Worm (Caenorhabditis elegans) whole organism, dauer: Measurements from ENCODE around the gene W06H8.6.

Experiments
- unc-62 ChIP-seq: sonication (generic microtip); optimal IDR thresholded peaks from 2 replicates; lab custom pipeline; 2017; ENCODE audit warnings: missing biosample characterization, missing genetic modification reagents, missing genetic modification characterization

Gene W06H8.6

DNA sequence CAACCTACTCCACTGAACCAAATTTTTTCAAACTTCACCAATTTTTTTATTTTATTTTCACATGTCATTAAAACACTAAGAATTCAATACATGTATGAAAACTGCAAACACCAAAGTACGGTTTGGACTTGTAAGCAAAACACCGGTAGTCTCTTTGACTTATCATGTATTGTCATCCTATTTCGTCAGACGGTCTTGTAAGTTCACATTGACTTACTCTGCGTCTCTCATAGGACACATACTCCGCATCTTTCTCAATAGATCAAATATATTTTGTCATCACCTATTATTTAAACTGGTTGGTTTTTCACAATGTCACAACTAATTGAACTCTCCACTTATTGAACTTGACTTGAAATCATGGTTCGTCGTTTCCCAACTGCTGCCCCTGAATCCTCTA lies 20.3 kb downstream of the W06H8.6 start, which contains the start of gene W06H8.2:
Gene W06H8.2 (plus strand): TSS at position 258 of the 400 bp plus-strand sequence.
- TF ChIP-seq unc-62 (GFP tag; lab: Kevin White, UChicago) = no peak

DNA sequence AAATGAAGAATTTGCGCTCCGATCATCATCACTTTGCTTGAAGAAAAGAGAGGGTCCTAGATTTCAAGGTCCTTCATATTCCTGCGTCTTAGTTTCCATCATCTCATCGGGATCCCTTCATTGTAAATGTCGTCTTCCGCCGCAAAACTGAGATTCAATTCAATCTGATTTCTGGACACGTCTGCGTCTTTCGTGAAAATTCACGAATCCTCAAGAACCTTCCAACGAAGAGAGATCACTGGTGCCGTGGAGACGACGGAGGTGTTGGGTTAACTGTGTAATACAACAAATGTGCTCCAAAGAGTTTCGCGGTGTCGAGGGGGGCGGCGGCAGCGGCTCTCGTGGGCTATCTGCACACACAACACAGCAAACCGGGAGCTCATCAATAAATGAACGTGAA lies 22.8 kb downstream of the W06H8.6 start:
- no peak for TF ChIP-seq unc-62 (GFP tag; lab: Kevin White, UChicago)

DNA sequence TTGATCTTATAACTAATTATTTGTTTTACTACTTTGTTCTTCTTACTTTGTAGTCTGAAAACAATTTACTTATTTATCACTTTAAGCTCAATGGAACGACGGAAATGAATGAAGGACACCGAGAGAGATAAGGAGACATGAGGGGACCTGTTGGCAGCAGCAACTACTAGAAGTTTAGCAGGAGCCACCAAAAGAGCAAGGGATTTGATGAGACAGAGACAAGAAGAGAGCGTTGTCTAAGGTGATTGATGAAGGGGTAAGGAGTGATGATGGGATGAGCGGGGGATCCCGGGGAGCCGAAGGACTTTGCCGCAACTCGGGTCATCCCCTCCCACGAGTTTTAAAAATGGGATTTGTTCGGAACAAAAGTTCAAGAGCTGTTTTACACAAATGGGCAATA lies 24.2 kb downstream of the W06H8.6 start, which contains the start of gene ttn-1:
Gene ttn-1 (minus strand): TSS at position 60 of the 400 bp plus-strand sequence.
- no peak for TF ChIP-seq unc-62 (GFP tag; lab: Kevin White, UChicago)
